Worm (Caenorhabditis elegans): ENCODE measurements around the gene fkh-9.

ce11 chrX:3842398-3842896 is 15.7 kb upstream of the fkh-9 start, which contains the start of gene ttr-48:
- TF ChIP-seq ets-4 (tag; optimal IDR thresholded peaks at IDR 0.05) (no peak), ceh-45 (GFP tag; IDR thresholded peaks at IDR 0.05) (no peak), dmd-4 (tag; optimal IDR thresholded peaks at IDR 0.05; ENCODE audit: borderline replicate concordance) (no peak), ceh-24 (tag; optimal IDR thresholded peaks at IDR 0.05) (no peak), pha-4 (tag; optimal IDR thresholded peaks at IDR 0.05) (no peak)

Measured in whole organism, late embryonic.